Worm (Caenorhabditis elegans): ENCODE results near the gene pgap-2.

DNA sequence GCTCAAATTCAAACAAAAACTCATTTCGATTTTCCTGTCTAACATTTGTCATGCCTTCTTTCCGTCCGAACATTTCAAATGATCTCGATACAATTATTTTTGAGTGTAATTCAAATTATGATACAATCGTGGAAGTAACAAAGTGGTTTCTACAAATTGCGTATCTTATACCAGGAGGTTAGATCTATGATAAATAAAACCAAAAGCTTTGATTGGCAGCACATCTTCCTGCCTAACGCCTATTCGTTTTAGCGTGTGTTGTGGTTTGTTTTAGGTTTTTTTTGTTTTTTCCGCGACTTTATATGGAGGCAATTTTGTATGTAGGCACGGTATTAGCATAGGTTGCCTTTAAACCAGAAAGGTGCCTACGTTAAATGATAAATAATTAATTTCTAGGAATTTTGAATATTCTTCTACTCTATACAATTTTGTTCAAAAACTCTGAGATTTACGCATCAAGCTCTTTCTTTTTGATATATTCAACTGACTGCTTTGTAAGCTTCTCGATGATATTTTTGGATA is 25.3 kb upstream of the pgap-2 start, which contains the start of gene srg-11:
- TF ChIP-seq W03F9.2 (tag; optimal IDR thresholded peaks at IDR 0.05) (no peak), dao-5 (tag; optimal IDR thresholded peaks at IDR 0.05) (no peak), him-1 (tag; optimal IDR thresholded peaks at IDR 0.05) (no peak)
